Fruit fly (Drosophila melanogaster) whole organism, embryonic: ENCODE results near the gene red.

Experiments
- Ada2b ChIP-seq: fragments of 200-800 bp; sonication (Bioruptor generic); IDR thresholded peaks from 2 replicates; pipeline ENCODE4 v1.3.6; 2022; ENCODE audit warnings: missing biosample characterization, missing genetic modification characterization
- Aef1 ChIP-seq: fragments of 200-800 bp; sonication (Bioruptor generic); IDR thresholded peaks from 3 replicates; pipeline ENCODE4 v1.3.6; 2022; ENCODE audit warnings: missing biosample characterization, missing genetic modification characterization
- CG12104 ChIP-seq: fragments of 200-800 bp; sonication (Bioruptor generic); optimal IDR thresholded peaks from 3 replicates; lab custom pipeline; 2016; ENCODE audit warnings: missing biosample characterization, missing genetic modification characterization
- CG12219 ChIP-seq: fragments of 200-800 bp; sonication (Bioruptor generic); optimal IDR thresholded peaks from 3 replicates; lab custom pipeline; 2018; ENCODE audit warnings: missing biosample characterization, mild to moderate bottlenecking, missing genetic modification characterization
- CG1233 ChIP-seq: fragments of 200-800 bp; sonication (Bioruptor generic); optimal IDR thresholded peaks from 4 replicates; lab custom pipeline; 2018; ENCODE audit warnings: missing biosample characterization, mild to moderate bottlenecking, missing genetic modification characterization
- CG14860 ChIP-seq: fragments of 200-800 bp; sonication (Bioruptor generic); IDR thresholded peaks from 3 replicates; pipeline ENCODE4 v1.3.6; 2022; ENCODE audit warnings: missing biosample characterization, missing genetic modification characterization; ENCODE audit not compliant: partially characterized antibody
- CG16779 ChIP-seq: fragments of 200-800 bp; sonication (Bioruptor generic); IDR thresholded peaks from 2 replicates; pipeline ENCODE4 v1.3.6; 2022; ENCODE audit warnings: missing biosample characterization, missing genetic modification characterization
- CG16813 ChIP-seq: fragments of 200-800 bp; sonication (Bioruptor generic); IDR thresholded peaks from 3 replicates; pipeline ENCODE4 v1.3.6; 2022; ENCODE audit warnings: missing biosample characterization, missing genetic modification characterization; ENCODE audit not compliant: partially characterized antibody
- CG17385 ChIP-seq: fragments of 200-800 bp; sonication (Bioruptor generic); optimal IDR thresholded peaks from 3 replicates; lab custom pipeline; 2018; ENCODE audit warnings: missing biosample characterization, mild to moderate bottlenecking, missing genetic modification characterization
- CG17829 ChIP-seq: fragments of 200-800 bp; optimal IDR thresholded peaks from 2 replicates; lab custom pipeline; 2019; ENCODE audit warnings: missing biosample characterization, mild to moderate bottlenecking, missing genetic modification characterization, moderate library complexity
- CG2889 ChIP-seq: fragments of 200-800 bp; sonication (Bioruptor generic); IDR thresholded peaks from 3 replicates; pipeline ENCODE4 v1.3.6; 2022; ENCODE audit warnings: missing biosample characterization, missing genetic modification characterization
- CG3163 ChIP-seq: fragments of 200-800 bp; sonication (Bioruptor generic); optimal IDR thresholded peaks from 3 replicates; lab custom pipeline; 2016; ENCODE audit warnings: missing biosample characterization, missing genetic modification characterization
- CG32772 ChIP-seq: fragments of 200-800 bp; sonication (Bioruptor generic); IDR thresholded peaks from 2 replicates; pipeline ENCODE4 v1.3.6; 2022; ENCODE audit warnings: missing biosample characterization, missing genetic modification characterization
- CG3407 ChIP-seq: fragments of 200-800 bp; sonication (Bioruptor generic); optimal IDR thresholded peaks from 2 replicates; lab custom pipeline; 2018; ENCODE audit warnings: missing biosample characterization, mild to moderate bottlenecking, missing genetic modification characterization
- CG34224 ChIP-seq: fragments of 200-800 bp; sonication (Bioruptor generic); IDR thresholded peaks from 3 replicates; pipeline ENCODE4 v1.3.6; 2022; ENCODE audit warnings: missing biosample characterization, missing genetic modification characterization; ENCODE audit not compliant: partially characterized antibody
- CG4282 ChIP-seq: fragments of 200-800 bp; sonication (Bioruptor generic); optimal IDR thresholded peaks from 2 replicates; lab custom pipeline; 2016; ENCODE audit warnings: missing biosample characterization, missing genetic modification characterization
- CG4707 ChIP-seq: fragments of 200-800 bp; sonication (Bioruptor generic); optimal IDR thresholded peaks from 2 replicates; lab custom pipeline; 2018; ENCODE audit warnings: missing biosample characterization, mild to moderate bottlenecking, missing genetic modification characterization, moderate library complexity
- CG6654 ChIP-seq: fragments of 200-800 bp; sonication (Bioruptor generic); optimal IDR thresholded peaks from 2 replicates; lab custom pipeline; 2017; ENCODE audit warnings: missing biosample characterization, mild to moderate bottlenecking, missing genetic modification characterization
- CG7745 ChIP-seq: fragments of 200-800 bp; sonication (Bioruptor generic); optimal IDR thresholded peaks from 2 replicates; lab custom pipeline; 2018; ENCODE audit warnings: missing biosample characterization, mild to moderate bottlenecking, missing genetic modification characterization, moderate library complexity
- CG8290 ChIP-seq, 3 experiments: fragments of 200-800 bp; sonication (Bioruptor generic); optimal IDR thresholded peaks; 2 replicates each; lab custom pipeline; 2016 to 2019; ENCODE audit warnings: missing biosample characterization in 3 of 3, missing genetic modification characterization in 3 of 3, mild to moderate bottlenecking in 2 of 3, moderate library complexity in 1 of 3
- CG8388 ChIP-seq: fragments of 200-800 bp; sonication (Bioruptor generic); optimal IDR thresholded peaks from 2 replicates; lab custom pipeline; 2019; ENCODE audit warnings: missing biosample characterization, mild to moderate bottlenecking, missing genetic modification characterization, moderate library complexity
- CG9932 ChIP-seq: fragments of 200-800 bp; sonication (Bioruptor generic); IDR thresholded peaks from 2 replicates; pipeline ENCODE4 v1.3.6; 2022; ENCODE audit warnings: missing biosample characterization, missing genetic modification characterization
- CoRest ChIP-seq: fragments of 200-800 bp; sonication (Bioruptor generic); optimal IDR thresholded peaks from 3 replicates; lab custom pipeline; 2018; ENCODE audit warnings: missing biosample characterization, mild to moderate bottlenecking, missing genetic modification characterization, moderate library complexity
- D ChIP-seq, 2 experiments: fragments of 200-800 bp in 1 of 2; fragments of >200 bp in 1 of 2; sonication (Bioruptor generic) in 1 of 2; optimal IDR thresholded peaks; 2 replicates in 1 of 2; 3 replicates in 1 of 2; lab custom pipeline; 2017; ENCODE audit warnings: mild to moderate bottlenecking in 1 of 2, missing biosample characterization in 1 of 2, missing genetic modification characterization in 1 of 2, missing genetic modification reagents in 1 of 2
- Hr3 ChIP-seq: fragments of 200-800 bp; sonication (Bioruptor generic); optimal IDR thresholded peaks from 3 replicates; lab custom pipeline; 2016; ENCODE audit warnings: missing biosample characterization, missing genetic modification characterization
- Hsf ChIP-seq: fragments of 200-800 bp; sonication (Bioruptor generic); optimal IDR thresholded peaks from 3 replicates; lab custom pipeline; 2016; ENCODE audit warnings: missing biosample characterization, missing genetic modification characterization
- Nf-YC ChIP-seq: fragments of 200-800 bp; optimal IDR thresholded peaks from 3 replicates; lab custom pipeline; 2019; ENCODE audit warnings: missing biosample characterization, mild to moderate bottlenecking, missing genetic modification characterization, moderate library complexity
- Rfx ChIP-seq: fragments of 200-800 bp; sonication (Bioruptor generic); IDR thresholded peaks from 2 replicates; pipeline ENCODE4 v1.3.6; 2022; ENCODE audit warnings: missing biosample characterization, missing genetic modification characterization
- Rx ChIP-seq: fragments of 200-800 bp; sonication (Bioruptor generic); IDR thresholded peaks from 2 replicates; pipeline ENCODE4 v1.3.6; 2022; ENCODE audit warnings: missing biosample characterization, missing genetic modification characterization
- Side ChIP-seq: fragments of 200-800 bp; sonication (Bioruptor generic); optimal IDR thresholded peaks from 2 replicates; lab custom pipeline; 2016; ENCODE audit warnings: missing biosample characterization, missing genetic modification characterization
- Sry-δ ChIP-seq: fragments of 200-800 bp; sonication (Bioruptor generic); optimal IDR thresholded peaks from 2 replicates; lab custom pipeline; 2016; ENCODE audit warnings: missing biosample characterization, missing genetic modification characterization
- Trl ChIP-seq, 3 experiments: fragments of >200 bp in 2 of 3; fragments of 200-800 bp in 1 of 3; sonication (Bioruptor generic) in 1 of 3; optimal IDR thresholded peaks; 2 replicates in 1 of 3; 3 replicates in 2 of 3; lab custom pipeline; 2016 to 2017; ENCODE audit warnings: missing biosample characterization in 1 of 3, missing genetic modification characterization in 1 of 3
- amos ChIP-seq: fragments of 200-800 bp; sonication (Bioruptor generic); IDR thresholded peaks from 2 replicates; pipeline ENCODE4 v1.3.6; 2022; ENCODE audit warnings: missing biosample characterization, missing genetic modification characterization; ENCODE audit not compliant: partially characterized antibody
- chm ChIP-seq: fragments of 200-800 bp; sonication (Bioruptor generic); IDR thresholded peaks from 2 replicates; pipeline ENCODE4 v1.3.6; 2022; ENCODE audit warnings: missing biosample characterization, missing genetic modification characterization
- dmrt11E ChIP-seq: fragments of 200-800 bp; sonication (Bioruptor generic); optimal IDR thresholded peaks from 3 replicates; lab custom pipeline; 2018; ENCODE audit warnings: missing biosample characterization, mild to moderate bottlenecking, missing genetic modification characterization, moderate library complexity
- dmrt99B ChIP-seq: fragments of 200-800 bp; sonication (Bioruptor generic); optimal IDR thresholded peaks from 2 replicates; lab custom pipeline; 2018; ENCODE audit warnings: missing biosample characterization, mild to moderate bottlenecking, missing genetic modification characterization, moderate library complexity
- eyg ChIP-seq: fragments of 200-800 bp; sonication (Bioruptor generic); optimal IDR thresholded peaks from 3 replicates; lab custom pipeline; 2016; ENCODE audit warnings: missing biosample characterization, missing genetic modification characterization
- luna ChIP-seq: fragments of 200-800 bp; sonication (Bioruptor generic); optimal IDR thresholded peaks from 2 replicates; lab custom pipeline; 2016; ENCODE audit warnings: missing biosample characterization, missing genetic modification characterization
- p53 ChIP-seq: fragments of 200-800 bp; sonication (Bioruptor generic); optimal IDR thresholded peaks from 2 replicates; lab custom pipeline; 2016; ENCODE audit warnings: missing biosample characterization, missing genetic modification characterization
- phol ChIP-seq: fragments of 200-800 bp; sonication (Bioruptor generic); optimal IDR thresholded peaks from 3 replicates; lab custom pipeline; 2018; ENCODE audit warnings: missing biosample characterization, mild to moderate bottlenecking, missing genetic modification characterization, moderate library complexity
- ranshi ChIP-seq: fragments of 200-800 bp; sonication (Bioruptor generic); IDR thresholded peaks from 2 replicates; pipeline ENCODE4 v1.3.6; 2022; ENCODE audit warnings: missing biosample characterization, missing genetic modification characterization
- run ChIP-seq: fragments of 200-800 bp; sonication (Bioruptor generic); optimal IDR thresholded peaks from 3 replicates; lab custom pipeline; 2018; ENCODE audit warnings: missing biosample characterization, mild to moderate bottlenecking, missing genetic modification characterization
- sisA ChIP-seq: fragments of 200-800 bp; sonication (Bioruptor generic); IDR thresholded peaks from 2 replicates; pipeline ENCODE4 v1.3.6; 2022; ENCODE audit warnings: missing biosample characterization, missing genetic modification characterization
- sna ChIP-seq: fragments of 200-800 bp; sonication (Bioruptor generic); IDR thresholded peaks from 2 replicates; pipeline ENCODE4 v1.3.6; 2022; ENCODE audit warnings: missing biosample characterization, missing genetic modification characterization; ENCODE audit not compliant: partially characterized antibody
- toy ChIP-seq: fragments of 200-800 bp; sonication (Bioruptor generic); IDR thresholded peaks from 2 replicates; pipeline ENCODE4 v1.3.6; 2022; ENCODE audit warnings: missing biosample characterization, missing genetic modification characterization
- trem ChIP-seq: fragments of 200-800 bp; optimal IDR thresholded peaks from 3 replicates; lab custom pipeline; 2019; ENCODE audit warnings: missing biosample characterization, mild to moderate bottlenecking, missing genetic modification characterization, moderate library complexity
- ttk ChIP-seq: fragments of 200-800 bp; sonication (Bioruptor generic); IDR thresholded peaks from 2 replicates; pipeline ENCODE4 v2.1.2; 2022; ENCODE audit warnings: missing biosample characterization, missing genetic modification characterization
- zf30C ChIP-seq: fragments of 200-800 bp; sonication (Bioruptor generic); optimal IDR thresholded peaks from 3 replicates; lab custom pipeline; 2018; ENCODE audit warnings: missing biosample characterization, mild to moderate bottlenecking, missing genetic modification characterization

red gene

DNA sequence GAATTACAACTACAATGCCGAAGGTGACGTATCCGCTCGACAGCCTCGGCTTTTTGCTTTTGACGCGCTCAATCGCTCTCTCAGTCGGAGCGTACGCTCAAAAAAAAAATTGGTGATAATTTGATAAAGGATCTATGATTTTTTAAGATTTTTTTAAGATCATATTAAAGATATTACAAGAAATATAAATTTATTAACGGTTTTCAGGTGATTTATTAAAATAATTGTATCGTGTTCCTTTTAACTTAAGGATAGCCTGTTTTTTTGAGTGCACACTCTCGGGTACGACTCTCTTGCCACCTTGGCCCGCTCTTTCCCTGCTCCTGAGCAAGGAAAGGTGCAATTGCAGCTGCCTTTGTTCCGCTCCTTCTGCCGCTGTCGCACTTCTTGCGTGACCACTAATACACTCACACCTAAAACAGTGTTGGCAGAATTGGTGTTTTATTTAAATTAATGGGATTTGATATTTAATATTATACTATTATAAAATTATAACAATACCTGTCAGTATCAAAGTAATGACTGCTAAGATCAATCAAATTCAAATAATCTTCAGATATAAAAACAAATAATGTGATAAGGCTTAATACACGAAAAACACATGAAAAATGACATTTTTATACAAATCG lies 10.9 kb upstream of the red start (continued):
- TF ChIP-seq CG8290 (GFP tag; optimal IDR thresholded peaks at IDR 0.05; lab: Kevin White, UChicago): no peak
- TF ChIP-seq CG8290 (tag; optimal IDR thresholded peaks at IDR 0.05; lab: Kevin White, UChicago): no peak
- TF ChIP-seq CG17385 (GFP tag; lab: Kevin White, UChicago): peak; percentile 78
- TF ChIP-seq CG4282 (GFP tag; lab: Kevin White, UChicago): no peak
- peak; percentile 72 for TF ChIP-seq CG8388 (GFP tag; lab: Kevin White, UChicago)
- peak; percentile 79 for TF ChIP-seq trem (tag; lab: Kevin White, UChicago)
- TF ChIP-seq ranshi (GFP tag; lab: Robert Waterston, UW): peak; percentile 80
- TF ChIP-seq CG17829 (tag; lab: Kevin White, UChicago): peak; percentile 91
- peak; percentile 81 for TF ChIP-seq phol (tag; lab: Kevin White, UChicago)
- no peak for TF ChIP-seq sna (GFP tag; lab: Robert Waterston, UW)
- peak; percentile 18 for TF ChIP-seq CG7745 (tag; lab: Kevin White, UChicago)
- peak; percentile 58 for TF ChIP-seq Hr3 (GFP tag; lab: Kevin White, UChicago)
- peak; percentile 69 for TF ChIP-seq CG1233 (GFP tag; lab: Kevin White, UChicago)
- TF ChIP-seq zf30C (GFP tag; lab: Kevin White, UChicago): peak; percentile 97
- no peak for TF ChIP-seq Nf-YC
- no peak for TF ChIP-seq D (optimal IDR thresholded peaks at IDR 0.05; lab: Kevin White, UChicago)
- peak; percentile 82 for TF ChIP-seq D (GFP tag; optimal IDR thresholded peaks at IDR 0.05; lab: Kevin White, UChicago)
- TF ChIP-seq CG34224 (GFP tag; lab: Robert Waterston, UW): no peak
- TF ChIP-seq luna: no peak
- TF ChIP-seq Aef1 (GFP tag; lab: Robert Waterston, UW): peak; percentile 54
- no peak for TF ChIP-seq CG14860 (GFP tag; lab: Robert Waterston, UW)
- TF ChIP-seq CG16813 (GFP tag; lab: Robert Waterston, UW): no peak
- TF ChIP-seq Trl (optimal IDR thresholded peaks at IDR 0.05; lab: Kevin White, UChicago): peak; percentile 42 to 68
- no peak for TF ChIP-seq Trl (GFP tag; optimal IDR thresholded peaks at IDR 0.05; lab: Kevin White, UChicago)
- TF ChIP-seq dmrt11E (tag; lab: Kevin White, UChicago): peak; percentile 91
- TF ChIP-seq CG3163: no peak
- no peak for TF ChIP-seq amos
- peak; percentile 79 for TF ChIP-seq Ada2b (GFP tag; lab: Robert Waterston, UW)
- TF ChIP-seq CoRest: peak; percentile 79
- peak; percentile 41 for TF ChIP-seq run (tag; lab: Kevin White, UChicago)
- TF ChIP-seq ttk (GFP tag; lab: Robert Waterston, UW): peak; percentile 61
- peak; percentile 70 for TF ChIP-seq sisA (GFP tag; lab: Robert Waterston, UW)
- 0 out of 2 replicates have a peak, but pooled peaks have one; percentile 6 for TF ChIP-seq Rx
- TF ChIP-seq chm (GFP tag; lab: Robert Waterston, UW): peak; percentile 83
- TF ChIP-seq CG32772: peak; percentile 70
- TF ChIP-seq CG9932 (GFP tag; lab: Robert Waterston, UW): peak; percentile 72
- no peak for TF ChIP-seq dmrt99B (tag; lab: Kevin White, UChicago)
- TF ChIP-seq CG16779 (GFP tag; lab: Robert Waterston, UW): no peak
- TF ChIP-seq Rfx: peak; percentile 67
- peak; percentile 47; the same call in 1 of the 2 replicates for TF ChIP-seq toy
- TF ChIP-seq CG6654 (GFP tag; lab: Kevin White, UChicago): no peak
- TF ChIP-seq Hsf: peak; percentile 70
- TF ChIP-seq CG12219 (GFP tag; lab: Kevin White, UChicago): peak; percentile 55
- TF ChIP-seq Side: no peak
- peak; percentile 49 for TF ChIP-seq CG4707 (GFP tag; lab: Kevin White, UChicago)
- no peak for TF ChIP-seq Sry-δ (GFP tag; lab: Kevin White, UChicago)
- no peak for TF ChIP-seq p53
- no peak for TF ChIP-seq CG2889
- no peak for TF ChIP-seq eyg
- peak; percentile 68 for TF ChIP-seq CG12104
- TF ChIP-seq CG3407: no peak
